Worm (Caenorhabditis elegans) whole organism, L4 larva: ENCODE results near the gene str-261.
A peak's percentile ranks its signal among the peaks of the same experiment; 100 is the strongest.

Source experiments
- D1046.2 ChIP-seq: fragments of 200-800 bp; sonication (Bioruptor generic); IDR thresholded peaks from 2 replicates; pipeline ENCODE4 v1.3.6; 2022; ENCODE audit warnings: missing genetic modification characterization, missing compliant biosample characterization
- T26A8.4 ChIP-seq: fragments of 200-800 bp; sonication (Bioruptor generic); IDR thresholded peaks from 2 replicates; pipeline ENCODE4 v1.3.6; 2022; ENCODE audit warnings: missing genetic modification characterization, missing compliant biosample characterization
- Y105C5A.15 ChIP-seq: fragments of 200-800 bp; sonication (Bioruptor generic); IDR thresholded peaks from 2 replicates; pipeline ENCODE4 v1.3.6; 2022; ENCODE audit warnings: missing genetic modification characterization, missing compliant biosample characterization
- Y48G9A.11 ChIP-seq: fragments of 200-800 bp; sonication (Bioruptor generic); IDR thresholded peaks from 2 replicates; pipeline ENCODE4 v1.3.6; 2022; ENCODE audit warnings: missing genetic modification reagents, missing genetic modification characterization, missing compliant biosample characterization
- Y75B8A.6 ChIP-seq: fragments of 200-800 bp; sonication (Bioruptor generic); IDR thresholded peaks from 2 replicates; pipeline ENCODE4 v1.3.6; 2022; ENCODE audit warnings: missing genetic modification reagents, missing genetic modification characterization, missing compliant biosample characterization
- ZK337.2 ChIP-seq: fragments of 200-800 bp; sonication (Bioruptor generic); IDR thresholded peaks from 2 replicates; pipeline ENCODE4 v1.3.6; 2022; ENCODE audit warnings: missing genetic modification reagents, missing genetic modification characterization, missing compliant biosample characterization
- aha-1 ChIP-seq: fragments of 150-350 bp; peaks from one replicate; lab custom pipeline; 2014; ENCODE audit warnings: missing biosample characterization, missing genetic modification characterization
- aly-2 ChIP-seq: sonication (generic microtip); optimal IDR thresholded peaks from 2 replicates; lab custom pipeline; 2018; ENCODE audit warnings: missing biosample characterization, missing genetic modification characterization
- ama-1 ChIP-seq: fragments of 150-350 bp; optimal IDR thresholded peaks from 2 replicates; lab custom pipeline; 2014; ENCODE audit warnings: inconsistent platforms, mixed read lengths
- attf-4 ChIP-seq: sonication (generic microtip); optimal IDR thresholded peaks from 3 replicates; lab custom pipeline; 2017; ENCODE audit warnings: missing biosample characterization, missing genetic modification characterization
- ceh-82 ChIP-seq: sonication (generic microtip); optimal IDR thresholded peaks from 2 replicates; lab custom pipeline; 2017; ENCODE audit warnings: missing biosample characterization, missing genetic modification characterization
- cey-2 ChIP-seq: sonication (generic microtip); optimal IDR thresholded peaks from 3 replicates; lab custom pipeline; 2017; ENCODE audit warnings: missing genetic modification characterization, mild to moderate bottlenecking, missing compliant biosample characterization, antibody characterized with exemption, borderline replicate concordance; ENCODE audit not compliant: insufficient read depth
- ctbp-1 ChIP-seq: fragments of 200-800 bp; sonication (Bioruptor generic); IDR thresholded peaks from 2 replicates; pipeline ENCODE4 v1.3.6; 2022; ENCODE audit warnings: missing genetic modification reagents, missing genetic modification characterization, missing compliant biosample characterization
- daf-12 ChIP-seq: fragments of 150-350 bp; optimal IDR thresholded peaks from 2 replicates; lab custom pipeline; 2014; ENCODE audit warnings: missing biosample characterization, missing genetic modification reagents, missing genetic modification characterization
- dmd-6 ChIP-seq: fragments of 200-800 bp; sonication (Bioruptor generic); IDR thresholded peaks from 2 replicates; pipeline ENCODE4 v1.3.6; 2022; ENCODE audit warnings: missing genetic modification reagents, missing genetic modification characterization, missing compliant biosample characterization
- dpl-1 ChIP-seq: fragments of 150-350 bp; optimal IDR thresholded peaks from 2 replicates; lab custom pipeline; 2014; ENCODE audit warnings: missing biosample characterization, missing genetic modification reagents, missing genetic modification characterization
- duxl-1 ChIP-seq: sonication (generic microtip); optimal IDR thresholded peaks from 2 replicates; lab custom pipeline; 2016; ENCODE audit warnings: mild to moderate bottlenecking, missing genetic modification characterization, moderate library complexity, missing compliant biosample characterization; ENCODE audit not compliant: poor library complexity
- fos-1 ChIP-seq: fragments of 150-350 bp; optimal IDR thresholded peaks from 2 replicates; lab custom pipeline; 2014; ENCODE audit warnings: missing biosample characterization, missing genetic modification characterization
- gei-8 ChIP-seq: fragments of 200-800 bp; sonication (Bioruptor generic); optimal IDR thresholded peaks from 2 replicates; lab custom pipeline; 2018; ENCODE audit warnings: mild to moderate bottlenecking, missing genetic modification characterization, missing compliant biosample characterization
- hlh-30 ChIP-seq: sonication (generic microtip); optimal IDR thresholded peaks from 2 replicates; lab custom pipeline; 2017; ENCODE audit warnings: antibody characterized with exemption, mild to moderate bottlenecking, missing genetic modification characterization, missing compliant biosample characterization; ENCODE audit not compliant: insufficient read depth
- hmg-1.1 ChIP-seq: fragments of 200-800 bp; sonication (Bioruptor generic); IDR thresholded peaks from 2 replicates; pipeline ENCODE4 v1.3.6; 2022; ENCODE audit warnings: missing genetic modification reagents, missing genetic modification characterization, missing compliant biosample characterization
- lim-7 ChIP-seq: fragments of 200-800 bp; sonication (Bioruptor generic); IDR thresholded peaks from 2 replicates; pipeline ENCODE4 v1.3.6; 2022; ENCODE audit warnings: missing genetic modification characterization, missing compliant biosample characterization
- lin-15B ChIP-seq: fragments of 150-350 bp; sonication (generic microtip); optimal IDR thresholded peaks from 3 replicates; lab custom pipeline; 2014; ENCODE audit warnings: missing biosample characterization, missing genetic modification characterization
- lin-29 ChIP-seq: fragments of 200-800 bp; sonication (Bioruptor generic); IDR thresholded peaks from 2 replicates; pipeline ENCODE4 v1.3.6; 2022; ENCODE audit warnings: missing genetic modification reagents, missing genetic modification characterization, missing compliant biosample characterization
- madf-5 ChIP-seq, 2 experiments: fragments of 200-800 bp; sonication (Bioruptor generic); IDR thresholded peaks; 2 replicates each; pipeline ENCODE4 v1.3.6; 2022; ENCODE audit warnings: missing compliant biosample characterization in 2 of 2, missing genetic modification characterization in 2 of 2
- madf-9 ChIP-seq: fragments of 200-800 bp; sonication (Bioruptor generic); conservative IDR thresholded peaks from 2 replicates; pipeline ENCODE4 v1.3.6; 2022; ENCODE audit warnings: missing genetic modification reagents, missing genetic modification characterization, missing compliant biosample characterization
- mdt-29 ChIP-seq: fragments of 200-800 bp; sonication (Bioruptor generic); IDR thresholded peaks from 2 replicates; pipeline ENCODE4 v1.3.6; 2022; ENCODE audit warnings: missing genetic modification reagents, missing genetic modification characterization, missing compliant biosample characterization
- mes-2 ChIP-seq: sonication (generic microtip); optimal IDR thresholded peaks from 2 replicates; lab custom pipeline; 2016; ENCODE audit warnings: missing genotype, mild to moderate bottlenecking, missing genetic modification characterization, missing compliant biosample characterization; ENCODE audit not compliant: poor library complexity, severe bottlenecking
- mxl-3 ChIP-seq: fragments of 200-800 bp; sonication (Bioruptor generic); optimal IDR thresholded peaks from 2 replicates; lab custom pipeline; 2018; ENCODE audit warnings: mild to moderate bottlenecking, missing genetic modification characterization, missing compliant biosample characterization
- nhr-10 ChIP-seq: fragments of 150-350 bp; optimal IDR thresholded peaks from 2 replicates; lab custom pipeline; 2014; ENCODE audit warnings: missing biosample characterization, missing genetic modification characterization
- nhr-102 ChIP-seq: sonication (generic microtip); optimal IDR thresholded peaks from 2 replicates; lab custom pipeline; 2016; ENCODE audit warnings: mild to moderate bottlenecking, missing genetic modification characterization, moderate library complexity, missing compliant biosample characterization
- nhr-11 ChIP-seq: fragments of 150-350 bp; optimal IDR thresholded peaks from 2 replicates; lab custom pipeline; 2014; ENCODE audit warnings: missing biosample characterization, missing genetic modification characterization
- nhr-28 ChIP-seq: fragments of 150-350 bp; optimal IDR thresholded peaks from 2 replicates; lab custom pipeline; 2014; ENCODE audit warnings: missing biosample characterization, missing genetic modification characterization
- nhr-48 ChIP-seq: sonication (generic microtip); optimal IDR thresholded peaks from 2 replicates; lab custom pipeline; 2016; ENCODE audit warnings: mild to moderate bottlenecking, missing genetic modification characterization, missing compliant biosample characterization
- nhr-6 ChIP-seq: fragments of 150-350 bp; optimal IDR thresholded peaks from 2 replicates; lab custom pipeline; 2014; ENCODE audit warnings: missing biosample characterization, missing genetic modification characterization
- nhr-77 ChIP-seq: fragments of 150-350 bp; optimal IDR thresholded peaks from 2 replicates; lab custom pipeline; 2014; ENCODE audit warnings: missing biosample characterization, missing genetic modification characterization
- pha-4 ChIP-seq, 2 experiments: fragments of 150-350 bp in 1 of 2; fragments of 200-800 bp in 1 of 2; sonication (Bioruptor generic) in 1 of 2; IDR thresholded peaks in 1 of 2; optimal IDR thresholded peaks in 1 of 2; 2 replicates each; pipeline versions ENCODE4 v1.3.6 to Lab custom; 2014 to 2022; ENCODE audit warnings: missing genetic modification characterization in 2 of 2, missing genetic modification reagents in 2 of 2, missing biosample characterization in 1 of 2, missing compliant biosample characterization in 1 of 2
- php-3 ChIP-seq: fragments of 200-800 bp; sonication (Bioruptor generic); IDR thresholded peaks from 2 replicates; pipeline ENCODE4 v1.3.6; 2022; ENCODE audit warnings: missing genetic modification reagents, missing genetic modification characterization, missing compliant biosample characterization
- rbr-2 ChIP-seq: sonication (generic microtip); optimal IDR thresholded peaks from 2 replicates; lab custom pipeline; 2016; ENCODE audit warnings: missing genotype, missing genetic modification characterization, missing compliant biosample characterization
- saeg-2 ChIP-seq: fragments of 200-800 bp; sonication (Bioruptor generic); IDR thresholded peaks from 2 replicates; pipeline ENCODE4 v1.3.6; 2022; ENCODE audit warnings: missing genetic modification reagents, missing genetic modification characterization, missing compliant biosample characterization
- set-16 ChIP-seq: fragments of 200-800 bp; sonication (Bioruptor generic); IDR thresholded peaks from 2 replicates; pipeline ENCODE4 v1.3.6; 2022; ENCODE audit warnings: missing genetic modification reagents, missing genetic modification characterization, missing compliant biosample characterization
- snpc-1.2 ChIP-seq: fragments of 200-800 bp; sonication (Bioruptor generic); IDR thresholded peaks from 2 replicates; pipeline ENCODE4 v1.3.6; 2022; ENCODE audit warnings: missing genetic modification reagents, missing genetic modification characterization, missing compliant biosample characterization
- snpc-4 ChIP-seq: fragments of 150-350 bp; optimal IDR thresholded peaks from 2 replicates; lab custom pipeline; 2014; ENCODE audit warnings: missing biosample characterization, missing genetic modification characterization
- spr-1 ChIP-seq: sonication (generic microtip); optimal IDR thresholded peaks from 2 replicates; lab custom pipeline; 2016; ENCODE audit warnings: mild to moderate bottlenecking, missing genetic modification characterization, missing compliant biosample characterization
- spr-3 ChIP-seq: fragments of 200-800 bp; sonication (Bioruptor generic); optimal IDR thresholded peaks from 2 replicates; lab custom pipeline; 2018; ENCODE audit warnings: mild to moderate bottlenecking, missing genetic modification characterization, missing compliant biosample characterization
- tag-97 ChIP-seq: fragments of 200-800 bp; sonication (Bioruptor generic); IDR thresholded peaks from 2 replicates; pipeline ENCODE4 v1.3.6; 2022; ENCODE audit warnings: missing genetic modification characterization, missing compliant biosample characterization
- unc-62 ChIP-seq, 3 experiments: fragments of 150-350 bp in 1 of 3; sonication (generic microtip); optimal IDR thresholded peaks in 2 of 3; peaks in 1 of 3; 1 replicate in 1 of 3; 2 replicates in 2 of 3; lab custom pipeline; 2014 to 2017; ENCODE audit warnings: missing biosample characterization in 3 of 3, missing genetic modification characterization in 3 of 3, missing genetic modification reagents in 3 of 3, missing genotype in 1 of 3
- vab-7 ChIP-seq: fragments of 200-800 bp; sonication (Bioruptor generic); IDR thresholded peaks from 2 replicates; pipeline ENCODE4 v1.3.6; 2022; ENCODE audit warnings: missing genetic modification reagents, missing genetic modification characterization, missing compliant biosample characterization
- zag-1 ChIP-seq: fragments of 150-350 bp; optimal IDR thresholded peaks from 2 replicates; lab custom pipeline; 2014; ENCODE audit warnings: missing biosample characterization, missing genetic modification characterization
- ztf-11 ChIP-seq: fragments of 150-350 bp; optimal IDR thresholded peaks from 2 replicates; lab custom pipeline; 2014; ENCODE audit warnings: missing biosample characterization, missing genetic modification characterization

The str-261 gene

ce11 chrIII:11119176-11119853 is 45.0 kb downstream of the str-261 start, which contains the start of the genes sup-35 and Y48A6C.4 (continued):
- TF ChIP-seq lim-7 (GFP tag; lab: Robert Waterston, UW) (no peak), set-16 (GFP tag; lab: Robert Waterston, UW) (no peak), hmg-1.1 (0 out of 2 replicates have a peak, but pooled peaks have one; percentile 42), madf-9 (no peak), cey-2 (tag; lab: Kevin White, UChicago) (no peak), php-3 (no peak), Y75B8A.6 (no peak), nhr-48 (tag; lab: Kevin White, UChicago) (no peak), snpc-1.2 (GFP tag; lab: Robert Waterston, UW) (no peak), spr-1 (peak; percentile 21), rbr-2 (tag; lab: Kevin White, UChicago) (peak; percentile 78), madf-5 (GFP tag; IDR thresholded peaks at IDR 0.05; lab: Robert Waterston, UW) (no peak), mxl-3 (GFP tag; lab: Kevin White, UChicago) (no peak), nhr-6 (peak; percentile 71), nhr-77 (tag; lab: Kevin White, UChicago) (peak; percentile 49), ztf-11 (tag; lab: Kevin White, UChicago) (no peak), ZK337.2 (no peak), dpl-1 (peak; percentile 93), vab-7 (GFP tag; lab: Robert Waterston, UW) (0 out of 2 replicates have a peak, but pooled peaks have one; percentile 40), tag-97 (GFP tag; lab: Robert Waterston, UW) (no peak), zag-1 (tag; lab: Kevin White, UChicago) (no peak), spr-3 (GFP tag; lab: Kevin White, UChicago) (no peak), unc-62 (GFP tag; optimal IDR thresholded peaks at IDR 0.05 in 1 of 2; lab: Kevin White, UChicago) (peak in 1 of 2 experiments; percentile 47), unc-62 (tag; optimal IDR thresholded peaks at IDR 0.05; lab: Kevin White, UChicago) (no peak), fos-1 (tag; lab: Kevin White, UChicago) (no peak), T26A8.4 (GFP tag; lab: Robert Waterston, UW) (no peak), attf-4 (no peak), ceh-82 (tag; lab: Kevin White, UChicago) (no peak), nhr-11 (tag; lab: Kevin White, UChicago) (peak; percentile 58), snpc-4 (tag; lab: Kevin White, UChicago) (peak; percentile 13), daf-12 (tag; lab: Kevin White, UChicago) (no peak), Y48G9A.11 (GFP tag; lab: Robert Waterston, UW) (no peak), lin-15B (tag; lab: Kevin White, UChicago) (peak; percentile 58), nhr-10 (tag; lab: Kevin White, UChicago) (no peak), ama-1 (lab: Kevin White, UChicago) (no peak), lin-29 (no peak), duxl-1 (no peak), pha-4 (GFP tag; IDR thresholded peaks at IDR 0.05; lab: Robert Waterston, UW) (no peak), pha-4 (tag; optimal IDR thresholded peaks at IDR 0.05; lab: Kevin White, UChicago) (no peak), nhr-102 (tag; lab: Kevin White, UChicago) (peak; percentile 50), aly-2 (no peak), D1046.2 (GFP tag; lab: Robert Waterston, UW) (no peak), Y105C5A.15 (GFP tag; lab: Robert Waterston, UW) (no peak), aha-1 (tag; lab: Kevin White, UChicago) (peak; percentile 48), nhr-28 (tag; lab: Kevin White, UChicago) (peak; percentile 27), ctbp-1 (GFP tag; lab: Robert Waterston, UW) (no peak), hlh-30 (tag; lab: Kevin White, UChicago) (peak; percentile 51), mes-2 (tag; lab: Kevin White, UChicago) (peak; percentile 96), dmd-6 (GFP tag; lab: Robert Waterston, UW) (peak; percentile 31; the same call in 1 of the 2 replicates), mdt-29 (GFP tag; lab: Robert Waterston, UW) (no peak), saeg-2 (GFP tag; lab: Robert Waterston, UW) (no peak), gei-8 (GFP tag; lab: Kevin White, UChicago) (no peak)
